Worm (Caenorhabditis elegans) whole organism, midembryonic: Measurements from ENCODE around the gene obr-1.

ENCODE experiments used
- klf-2 ChIP-seq: fragments of 200-800 bp; sonication (Bioruptor generic); conservative IDR thresholded peaks from 2 replicates; pipeline ENCODE4 v1.3.6; 2022; ENCODE audit warnings: missing genetic modification reagents, missing genetic modification characterization, missing compliant biosample characterization
- ref-1 ChIP-seq: fragments of 200-800 bp; sonication (Bioruptor generic); conservative IDR thresholded peaks from 2 replicates; pipeline ENCODE4 v1.3.6; 2022; ENCODE audit warnings: missing genetic modification reagents, missing genetic modification characterization, missing compliant biosample characterization

- TF ChIP-seq ref-1 (GFP tag; lab: Robert Waterston, UW) (no peak), klf-2 (GFP tag; lab: Robert Waterston, UW) (no peak)
Measured at ce11 chrIII:11262089-11262488, 8.6 kb downstream of the obr-1 start.
